Worm (Caenorhabditis elegans) whole organism, L2 larva: ENCODE data around the gene str-171.

Source experiments
- alr-1 ChIP-seq: fragments of 150-350 bp; optimal IDR thresholded peaks from 2 replicates; lab custom pipeline; 2014; ENCODE audit warnings: missing biosample characterization, missing genetic modification characterization
- aly-2 ChIP-seq: fragments of 150-350 bp; optimal IDR thresholded peaks from 2 replicates; lab custom pipeline; 2014; ENCODE audit warnings: missing biosample characterization, missing genetic modification characterization
- lin-39 ChIP-seq: fragments of 150-350 bp; optimal IDR thresholded peaks from 2 replicates; lab custom pipeline; 2014; ENCODE audit warnings: missing biosample characterization, missing genetic modification reagents, missing genetic modification characterization
- nhr-23 ChIP-seq: fragments of 150-350 bp; optimal IDR thresholded peaks from 2 replicates; lab custom pipeline; 2014; ENCODE audit warnings: missing biosample characterization, missing genetic modification reagents, missing genetic modification characterization
- nhr-77 ChIP-seq: fragments of 150-350 bp; optimal IDR thresholded peaks from 2 replicates; lab custom pipeline; 2014; ENCODE audit warnings: missing biosample characterization, missing genetic modification characterization
- sem-4 ChIP-seq: fragments of 150-350 bp; optimal IDR thresholded peaks from 2 replicates; lab custom pipeline; 2014; ENCODE audit warnings: missing biosample characterization, missing genetic modification reagents, missing genetic modification characterization
- snpc-4 ChIP-seq: fragments of 150-350 bp; optimal IDR thresholded peaks from 2 replicates; lab custom pipeline; 2014; ENCODE audit warnings: missing biosample characterization, missing genetic modification characterization
- ztf-11 ChIP-seq: sonication (generic microtip); optimal IDR thresholded peaks from 2 replicates; lab custom pipeline; 2017; ENCODE audit warnings: missing biosample characterization, missing genetic modification characterization

- TF ChIP-seq aly-2 (tag; lab: Kevin White, UChicago) (no peak), lin-39 (tag; lab: Kevin White, UChicago) (no peak), ztf-11 (tag; lab: Kevin White, UChicago) (no peak), nhr-23 (no peak), nhr-77 (tag; lab: Kevin White, UChicago) (peak; percentile 78), snpc-4 (tag; lab: Kevin White, UChicago) (peak; percentile 81), sem-4 (peak; percentile 76), alr-1 (tag; lab: Kevin White, UChicago) (no peak)
Measured at ce11 chrV:15085335-15085800, 47.0 kb downstream of the str-171 start, which contains the start of the genes ahsa-1 and C01G10.7.
